Fruit fly (Drosophila melanogaster): Measurements from ENCODE around the gene ArgRS.

dm6 chrX:15805523-15805922 lies 38.4 kb downstream of the ArgRS start:
- TF ChIP-seq CG4496 (GFP tag; IDR thresholded peaks at IDR 0.05) (no peak), CG10348 (GFP tag; IDR thresholded peaks at IDR 0.05) (no peak), CG34367 (tag; optimal IDR thresholded peaks at IDR 0.05) (no peak), Pif1A (GFP tag; optimal IDR thresholded peaks at IDR 0.05) (no peak)

Measured in whole organism, pupa.